Fruit fly (Drosophila melanogaster) whole organism, prepupa: ENCODE data around the gene Tektin-A.

Experiments used
- Blimp-1 ChIP-seq: fragments of 200-800 bp; sonication (Bioruptor generic); optimal IDR thresholded peaks from 3 replicates; lab custom pipeline; 2017; ENCODE audit warnings: missing biosample characterization, missing genetic modification characterization, mild to moderate bottlenecking, moderate library complexity, missing genetic modification reagents
- CG10631 ChIP-seq: fragments of 200-800 bp; sonication (Bioruptor generic); optimal IDR thresholded peaks from 2 replicates; lab custom pipeline; 2016; ENCODE audit warnings: missing biosample characterization, missing genetic modification characterization
- CG10669 ChIP-seq: fragments of 200-800 bp; sonication (Bioruptor generic); optimal IDR thresholded peaks from 3 replicates; lab custom pipeline; 2018; ENCODE audit warnings: missing biosample characterization, mild to moderate bottlenecking, missing genetic modification characterization, moderate library complexity
- CG11294 ChIP-seq: fragments of 200-800 bp; sonication (Bioruptor generic); IDR thresholded peaks from 2 replicates; pipeline ENCODE4 v1.3.6; 2022; ENCODE audit warnings: missing biosample characterization, missing genetic modification characterization
- CG11762 ChIP-seq: fragments of 200-800 bp; sonication (Bioruptor generic); optimal IDR thresholded peaks from 3 replicates; lab custom pipeline; 2016; ENCODE audit warnings: missing biosample characterization, missing genetic modification characterization; ENCODE audit not compliant: insufficient read depth
- CG11902 ChIP-seq: fragments of 200-800 bp; sonication (Bioruptor generic); optimal IDR thresholded peaks from 3 replicates; lab custom pipeline; 2016; ENCODE audit warnings: missing biosample characterization, missing genetic modification characterization
- CG1621 ChIP-seq: fragments of 200-800 bp; sonication (Bioruptor generic); optimal IDR thresholded peaks from 3 replicates; lab custom pipeline; 2018; ENCODE audit warnings: missing biosample characterization, mild to moderate bottlenecking, missing genetic modification characterization
- CG16779 ChIP-seq: fragments of 200-800 bp; sonication (Bioruptor generic); optimal IDR thresholded peaks from 3 replicates; lab custom pipeline; 2017; ENCODE audit warnings: missing biosample characterization, mild to moderate bottlenecking, missing genetic modification characterization
- CG34406 ChIP-seq: fragments of 200-800 bp; sonication (Bioruptor generic); optimal IDR thresholded peaks from 3 replicates; lab custom pipeline; 2016; ENCODE audit warnings: missing biosample characterization, missing genetic modification characterization
- CG3919 ChIP-seq: fragments of 200-800 bp; sonication (Bioruptor generic); optimal IDR thresholded peaks from 3 replicates; lab custom pipeline; 2016; ENCODE audit warnings: missing biosample characterization, missing genetic modification characterization
- CG6163 ChIP-seq: fragments of 200-800 bp; sonication (Bioruptor generic); IDR thresholded peaks from 3 replicates; pipeline ENCODE4 v1.3.6; 2022; ENCODE audit warnings: missing biosample characterization, missing genetic modification characterization
- CG6792 ChIP-seq: fragments of 200-800 bp; sonication (Bioruptor generic); optimal IDR thresholded peaks from 3 replicates; lab custom pipeline; 2016; ENCODE audit warnings: missing biosample characterization, missing genetic modification characterization
- CG6808 ChIP-seq: fragments of 200-800 bp; sonication (Bioruptor generic); optimal IDR thresholded peaks from 3 replicates; lab custom pipeline; 2017; ENCODE audit warnings: missing biosample characterization, missing genetic modification characterization, mild to moderate bottlenecking, moderate library complexity, missing genetic modification reagents
- CG7368 ChIP-seq: fragments of 200-800 bp; sonication (Bioruptor generic); optimal IDR thresholded peaks from 3 replicates; lab custom pipeline; 2016; ENCODE audit warnings: missing biosample characterization, missing genetic modification characterization
- CG8119 ChIP-seq: fragments of 200-800 bp; sonication (Bioruptor generic); IDR thresholded peaks from 3 replicates; pipeline ENCODE4 v1.3.6; 2022; ENCODE audit warnings: missing biosample characterization, missing genetic modification characterization
- CG9139 ChIP-seq: fragments of 200-800 bp; sonication (Bioruptor generic); optimal IDR thresholded peaks from 3 replicates; lab custom pipeline; 2017; ENCODE audit warnings: missing biosample characterization, mild to moderate bottlenecking, missing genetic modification characterization
- Eip75B ChIP-seq: fragments of 200-800 bp; sonication (Bioruptor generic); optimal IDR thresholded peaks from 3 replicates; lab custom pipeline; 2016; ENCODE audit warnings: missing biosample characterization, missing genetic modification characterization
- Eip78C ChIP-seq: fragments of 200-800 bp; sonication (Bioruptor generic); peaks from one replicate; lab custom pipeline; 2016; ENCODE audit warnings: missing biosample characterization, missing genetic modification characterization
- Eip93F ChIP-seq: fragments of 200-800 bp; sonication (Bioruptor generic); optimal IDR thresholded peaks from 2 replicates; lab custom pipeline; 2016; ENCODE audit warnings: missing biosample characterization, mild to moderate bottlenecking, missing genetic modification characterization
- Ets96B ChIP-seq: fragments of 200-800 bp; optimal IDR thresholded peaks from 2 replicates; lab custom pipeline; 2019; ENCODE audit warnings: missing biosample characterization, mild to moderate bottlenecking, missing genetic modification characterization, moderate library complexity
- Gug ChIP-seq: fragments of 200-800 bp; sonication (Bioruptor generic); IDR thresholded peaks from 2 replicates; pipeline ENCODE4 v1.3.6; 2022; ENCODE audit warnings: missing biosample characterization, missing genetic modification characterization
- Hr38 ChIP-seq: sonication (Bioruptor generic); optimal IDR thresholded peaks from 2 replicates; lab custom pipeline; 2016; ENCODE audit warnings: missing biosample characterization, missing genetic modification characterization
- Hr4 ChIP-seq: fragments of 200-800 bp; sonication (Bioruptor generic); optimal IDR thresholded peaks from 3 replicates; lab custom pipeline; 2016; ENCODE audit warnings: missing biosample characterization, missing genetic modification characterization
- Lpt ChIP-seq: fragments of 200-800 bp; sonication (Bioruptor generic); optimal IDR thresholded peaks from 3 replicates; lab custom pipeline; 2016; ENCODE audit warnings: missing biosample characterization, missing genetic modification characterization
- OdsH ChIP-seq: fragments of 200-800 bp; sonication (Bioruptor generic); optimal IDR thresholded peaks from 3 replicates; lab custom pipeline; 2016; ENCODE audit warnings: missing biosample characterization, missing genetic modification characterization
- Smox ChIP-seq: fragments of 200-800 bp; sonication (Bioruptor generic); optimal IDR thresholded peaks from 3 replicates; lab custom pipeline; 2016; ENCODE audit warnings: missing biosample characterization, missing genetic modification characterization
- Sox14 ChIP-seq: fragments of 200-800 bp; sonication (Bioruptor generic); optimal IDR thresholded peaks from 3 replicates; lab custom pipeline; 2016; ENCODE audit warnings: missing biosample characterization, missing genetic modification characterization
- Sox15 ChIP-seq: fragments of 200-800 bp; sonication (Bioruptor generic); optimal IDR thresholded peaks from 3 replicates; lab custom pipeline; 2016; ENCODE audit warnings: missing biosample characterization, missing genetic modification characterization
- achi ChIP-seq: fragments of 200-800 bp; sonication (Bioruptor generic); optimal IDR thresholded peaks from 3 replicates; lab custom pipeline; 2016; ENCODE audit warnings: missing biosample characterization, missing genetic modification characterization
- acj6 ChIP-seq: fragments of 200-800 bp; sonication (Bioruptor generic); optimal IDR thresholded peaks from 3 replicates; lab custom pipeline; 2016; ENCODE audit warnings: missing biosample characterization, missing genetic modification characterization
- cyc ChIP-seq: fragments of 200-800 bp; sonication (Bioruptor generic); optimal IDR thresholded peaks from 3 replicates; lab custom pipeline; 2016; ENCODE audit warnings: missing biosample characterization, missing genetic modification characterization
- dac ChIP-seq: fragments of 200-800 bp; sonication (Bioruptor generic); optimal IDR thresholded peaks from 2 replicates; lab custom pipeline; 2017; ENCODE audit warnings: missing biosample characterization, mild to moderate bottlenecking, missing genetic modification characterization
- eg ChIP-seq: fragments of 200-800 bp; sonication (Bioruptor generic); IDR thresholded peaks from 3 replicates; pipeline ENCODE4 v1.3.6; 2022; ENCODE audit warnings: missing biosample characterization, missing genetic modification characterization
- esn ChIP-seq: fragments of 200-800 bp; sonication (Bioruptor generic); optimal IDR thresholded peaks from 2 replicates; lab custom pipeline; 2016; ENCODE audit warnings: missing biosample characterization, mild to moderate bottlenecking, missing genetic modification characterization, moderate library complexity
- fd59A ChIP-seq: fragments of 200-800 bp; sonication (Bioruptor generic); optimal IDR thresholded peaks from 2 replicates; lab custom pipeline; 2017; ENCODE audit warnings: missing biosample characterization, mild to moderate bottlenecking, missing genetic modification characterization, missing genetic modification reagents
- fd85E ChIP-seq: fragments of 200-800 bp; sonication (Bioruptor generic); optimal IDR thresholded peaks from 3 replicates; lab custom pipeline; 2016; ENCODE audit warnings: missing biosample characterization, missing genetic modification characterization
- lz ChIP-seq: fragments of 200-800 bp; sonication (Bioruptor generic); optimal IDR thresholded peaks from 3 replicates; lab custom pipeline; 2016; ENCODE audit warnings: missing biosample characterization, missing genetic modification characterization
- net ChIP-seq: fragments of 200-800 bp; sonication (Bioruptor generic); optimal IDR thresholded peaks from 3 replicates; lab custom pipeline; 2016; ENCODE audit warnings: missing biosample characterization, missing genetic modification characterization
- pdm3 ChIP-seq: fragments of 200-800 bp; sonication (Bioruptor generic); optimal IDR thresholded peaks from 3 replicates; lab custom pipeline; 2016; ENCODE audit warnings: missing biosample characterization, missing genetic modification characterization
- salr ChIP-seq, 2 experiments: fragments of 200-800 bp; sonication (Bioruptor generic); optimal IDR thresholded peaks; 3 replicates each; lab custom pipeline; 2016 to 2018; ENCODE audit warnings: missing biosample characterization in 2 of 2, missing genetic modification characterization in 2 of 2, mild to moderate bottlenecking in 1 of 2
- spab ChIP-seq: fragments of 200-800 bp; sonication (Bioruptor generic); optimal IDR thresholded peaks from 2 replicates; lab custom pipeline; 2017; ENCODE audit warnings: missing biosample characterization, mild to moderate bottlenecking, missing genetic modification characterization, missing genetic modification reagents
- ss ChIP-seq, 2 experiments: fragments of 200-800 bp; sonication (Bioruptor generic); optimal IDR thresholded peaks; 2 replicates in 1 of 2; 3 replicates in 1 of 2; lab custom pipeline; 2017 to 2018; ENCODE audit warnings: mild to moderate bottlenecking in 2 of 2, missing biosample characterization in 2 of 2, missing genetic modification characterization in 2 of 2, moderate library complexity in 1 of 2
- topi ChIP-seq: fragments of 200-800 bp; sonication (Bioruptor generic); optimal IDR thresholded peaks from 3 replicates; lab custom pipeline; 2016; ENCODE audit warnings: missing biosample characterization, missing genetic modification characterization
- vri ChIP-seq: fragments of 200-800 bp; sonication (Bioruptor generic); optimal IDR thresholded peaks from 3 replicates; lab custom pipeline; 2016; ENCODE audit warnings: missing biosample characterization, mild to moderate bottlenecking, missing genetic modification characterization

Gene Tektin-A

dm6 chr2L:15865361-15865760 is 11.4 kb downstream of the Tektin-A start, which contains the start of gene CG42792:
CG42792 (minus strand) TSS chr2L:15865461.
- TF ChIP-seq acj6 (GFP tag; lab: Kevin White, UChicago) (no peak), fd85E (no peak), CG10631 (GFP tag; lab: Kevin White, UChicago) (no peak), CG11902 (GFP tag; lab: Kevin White, UChicago) (no peak), Gug (GFP tag; lab: Robert Waterston, UW) (no peak), spab (no peak), ss (GFP tag; optimal IDR thresholded peaks at IDR 0.05; lab: Kevin White, UChicago) (no peak), esn (GFP tag; lab: Kevin White, UChicago) (no peak), OdsH (no peak), Hr38 (GFP tag; lab: Kevin White, UChicago) (no peak), CG11762 (GFP tag; lab: Kevin White, UChicago) (no peak), CG6163 (GFP tag; lab: Robert Waterston, UW) (no peak), salr (GFP tag; optimal IDR thresholded peaks at IDR 0.05; lab: Kevin White, UChicago) (no peak), Lpt (GFP tag; lab: Kevin White, UChicago) (no peak), Hr4 (GFP tag; lab: Kevin White, UChicago) (no peak), CG8119 (GFP tag; lab: Robert Waterston, UW) (no peak), Sox14 (GFP tag; lab: Kevin White, UChicago) (no peak), Smox (GFP tag; lab: Kevin White, UChicago) (no peak), CG6792 (no peak), Ets96B (no peak)

dm6 chr2L:15880056-15880455 is 26.1 kb downstream of the Tektin-A start, which contains the start of gene CG7653:
CG7653 (minus strand) TSS chr2L:15880156.
- TF ChIP-seq Blimp-1 (GFP tag; lab: Kevin White, UChicago) (no peak), CG3919 (no peak)

DNA sequence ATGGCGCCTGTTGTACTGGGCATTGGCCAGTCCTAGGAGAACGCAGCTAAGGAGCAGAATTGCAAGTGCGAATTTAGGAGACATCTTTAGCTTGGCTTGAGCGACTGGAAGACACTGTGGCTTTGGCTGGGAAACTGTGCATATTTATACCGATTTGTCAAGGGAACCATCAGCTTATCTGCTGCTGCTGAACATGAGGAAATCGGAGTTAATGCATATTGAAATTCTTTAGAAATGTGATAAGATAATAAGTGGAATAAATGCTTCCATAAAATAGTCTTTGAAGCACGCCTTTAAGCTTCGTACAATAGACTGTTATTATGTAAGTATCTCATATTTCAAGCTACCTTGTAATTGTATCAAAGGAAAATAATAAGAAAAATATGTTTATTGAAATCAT is 29.2 kb downstream of the Tektin-A start, which contains the start of gene CG44475:
Gene CG44475, minus strand, starts transcription at position 101 of the 400 bp plus-strand sequence.
- TF ChIP-seq CG16779 (tag; lab: Kevin White, UChicago) (no peak), Gug (GFP tag; lab: Robert Waterston, UW) (no peak), vri (no peak), Eip78C (no peak), CG9139 (GFP tag; lab: Kevin White, UChicago) (no peak), Eip93F (GFP tag; lab: Kevin White, UChicago) (no peak)

DNA sequence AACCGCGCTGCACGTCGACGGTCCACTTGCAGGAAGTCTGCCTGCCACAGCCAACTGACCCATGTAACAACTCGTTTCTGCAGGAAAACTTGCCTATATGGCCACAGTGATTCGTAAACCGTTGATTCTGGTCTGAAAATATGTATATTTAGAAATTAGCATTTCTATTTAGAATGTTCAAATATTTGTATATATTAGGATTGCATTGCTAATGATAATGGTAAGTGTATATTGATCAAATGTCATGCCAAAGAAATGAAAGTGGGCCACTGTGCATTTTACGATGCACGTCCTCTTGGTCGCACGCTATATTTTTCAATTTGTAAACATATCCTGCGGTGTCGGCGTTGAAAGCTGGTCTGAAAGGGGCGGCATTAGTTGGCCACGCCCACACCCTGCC is 32.3 kb downstream of the Tektin-A start:
- TF ChIP-seq Eip78C, result no peak
- TF ChIP-seq CG34406, result peak; percentile 6
- TF ChIP-seq CG6792, result peak; percentile 40
- peak; percentile 27 for TF ChIP-seq cyc (GFP tag; lab: Kevin White, UChicago)
- TF ChIP-seq acj6 (GFP tag; lab: Kevin White, UChicago), result peak; percentile 34
- peak; percentile 57 for TF ChIP-seq pdm3 (GFP tag; lab: Kevin White, UChicago)
- peak; percentile 39 for TF ChIP-seq Hr4 (GFP tag; lab: Kevin White, UChicago)
- no peak for TF ChIP-seq CG11902 (GFP tag; lab: Kevin White, UChicago)
- no peak for TF ChIP-seq esn (GFP tag; lab: Kevin White, UChicago)
- TF ChIP-seq Blimp-1 (GFP tag; lab: Kevin White, UChicago), result no peak
- TF ChIP-seq CG7368 (GFP tag; lab: Kevin White, UChicago), result no peak
- TF ChIP-seq dac, result no peak
- no peak for TF ChIP-seq Lpt (GFP tag; lab: Kevin White, UChicago)
- TF ChIP-seq Ets96B, result no peak
- TF ChIP-seq topi (GFP tag; lab: Kevin White, UChicago), result peak; percentile 38
- no peak for TF ChIP-seq net (GFP tag; lab: Kevin White, UChicago)
- peak; percentile 14 for TF ChIP-seq Sox15 (GFP tag; lab: Kevin White, UChicago)
- TF ChIP-seq Eip75B, result peak; percentile 24
- TF ChIP-seq CG1621 (tag; lab: Kevin White, UChicago), result peak; percentile 29
- no peak for TF ChIP-seq CG3919
- peak; percentile 41 for TF ChIP-seq achi (GFP tag; lab: Kevin White, UChicago)
- peak; percentile 46 for TF ChIP-seq Smox (GFP tag; lab: Kevin White, UChicago)
- peak; percentile 22 for TF ChIP-seq lz (GFP tag; lab: Kevin White, UChicago)
- TF ChIP-seq eg (GFP tag; lab: Robert Waterston, UW), result peak; percentile 44; the same call in 1 of the 3 replicates
- TF ChIP-seq CG8119 (GFP tag; lab: Robert Waterston, UW), result no peak
- TF ChIP-seq fd59A (GFP tag; lab: Kevin White, UChicago), result no peak
- TF ChIP-seq CG6808 (GFP tag; lab: Kevin White, UChicago), result no peak
- TF ChIP-seq Hr38 (GFP tag; lab: Kevin White, UChicago), result no peak
- no peak for TF ChIP-seq CG11294 (GFP tag; lab: Robert Waterston, UW)
- TF ChIP-seq CG10631 (GFP tag; lab: Kevin White, UChicago), result peak; percentile 49
- no peak for TF ChIP-seq vri
- no peak for TF ChIP-seq CG10669 (GFP tag; lab: Kevin White, UChicago)
- TF ChIP-seq ss (GFP tag; optimal IDR thresholded peaks at IDR 0.05; lab: Kevin White, UChicago), result no peak
